Worm (Caenorhabditis elegans) whole organism, L1 larva: ENCODE data around the gene sec-24.1.

Source experiments
- F16B12.6 ChIP-seq: fragments of 150-350 bp; optimal IDR thresholded peaks from 2 replicates; lab custom pipeline; 2014; ENCODE audit warnings: missing biosample characterization, missing genetic modification characterization
- ceh-63 ChIP-seq: fragments of 200-800 bp; sonication (Bioruptor generic); optimal IDR thresholded peaks from 2 replicates; lab custom pipeline; 2018; ENCODE audit warnings: mild to moderate bottlenecking, missing genetic modification characterization, missing compliant biosample characterization
- ces-1 ChIP-seq: fragments of 150-350 bp; optimal IDR thresholded peaks from 2 replicates; lab custom pipeline; 2014; ENCODE audit warnings: missing biosample characterization, missing genetic modification reagents, missing genetic modification characterization
- dsc-1 ChIP-seq: sonication (generic microtip); optimal IDR thresholded peaks from 2 replicates; lab custom pipeline; 2016; ENCODE audit warnings: mild to moderate bottlenecking, missing genetic modification characterization, missing compliant biosample characterization
- efl-1 ChIP-seq, 4 experiments: fragments of 150-350 bp; optimal IDR thresholded peaks in 3 of 4; peaks in 1 of 4; 1 replicate in 1 of 4; 2 replicates in 3 of 4; lab custom pipeline; 2014; ENCODE audit warnings: missing biosample characterization in 2 of 4, missing genetic modification characterization in 2 of 4, missing genetic modification reagents in 2 of 4
- elt-2 ChIP-seq: sonication (generic microtip); optimal IDR thresholded peaks from 2 replicates; lab custom pipeline; 2016; ENCODE audit warnings: missing genetic modification characterization, mild to moderate bottlenecking, inconsistent platforms, missing compliant biosample characterization, missing genetic modification reagents
- ets-5 ChIP-seq: fragments of 200-800 bp; sonication (Bioruptor generic); IDR thresholded peaks from 2 replicates; pipeline ENCODE4 v1.3.6; 2022; ENCODE audit warnings: missing genetic modification characterization, missing compliant biosample characterization
- fkh-8 ChIP-seq: sonication (generic microtip); optimal IDR thresholded peaks from 2 replicates; lab custom pipeline; 2016; ENCODE audit warnings: mild to moderate bottlenecking, missing genetic modification characterization, missing compliant biosample characterization
- fos-1 ChIP-seq: fragments of 150-350 bp; optimal IDR thresholded peaks from 2 replicates; lab custom pipeline; 2014; ENCODE audit warnings: missing biosample characterization, missing genetic modification characterization
- grh-1 ChIP-seq: fragments of 200-800 bp; sonication (Bioruptor generic); IDR thresholded peaks from 2 replicates; pipeline ENCODE4 v1.3.6; 2022; ENCODE audit warnings: missing genetic modification reagents, missing genetic modification characterization, missing compliant biosample characterization
- hlh-17 ChIP-seq: fragments of 200-800 bp; sonication (Bioruptor generic); optimal IDR thresholded peaks from 2 replicates; lab custom pipeline; 2018; ENCODE audit warnings: missing genetic modification characterization, mild to moderate bottlenecking, missing compliant biosample characterization, moderate library complexity, borderline replicate concordance
- hlh-4 ChIP-seq: sonication (generic microtip); optimal IDR thresholded peaks from 2 replicates; lab custom pipeline; 2016; ENCODE audit warnings: mild to moderate bottlenecking, missing genetic modification characterization, missing compliant biosample characterization
- lin-14 ChIP-seq: fragments of 200-800 bp; sonication (Bioruptor generic); optimal IDR thresholded peaks from 2 replicates; lab custom pipeline; 2018; ENCODE audit warnings: mild to moderate bottlenecking, missing genetic modification characterization, moderate library complexity, missing compliant biosample characterization
- lir-3 ChIP-seq: sonication (generic microtip); optimal IDR thresholded peaks from 2 replicates; lab custom pipeline; 2016; ENCODE audit warnings: mild to moderate bottlenecking, missing genetic modification characterization, moderate library complexity, missing compliant biosample characterization; ENCODE audit not compliant: poor library complexity
- lsy-2 ChIP-seq, 2 experiments: fragments of 150-350 bp; optimal IDR thresholded peaks; 2 replicates each; lab custom pipeline; 2014; ENCODE audit warnings: missing biosample characterization in 2 of 2, missing genetic modification characterization in 2 of 2
- mab-9 ChIP-seq: fragments of 200-800 bp; sonication (Bioruptor generic); IDR thresholded peaks from 2 replicates; pipeline ENCODE4 v1.3.6; 2022; ENCODE audit warnings: missing genetic modification reagents, missing genetic modification characterization, missing compliant biosample characterization
- mdl-1 ChIP-seq, 2 experiments: fragments of 150-350 bp; optimal IDR thresholded peaks; 2 replicates each; lab custom pipeline; 2014 to 2017; ENCODE audit warnings: missing biosample characterization in 2 of 2, missing genetic modification characterization in 2 of 2, inconsistent platforms in 1 of 2
- mef-2 ChIP-seq: fragments of 150-350 bp; optimal IDR thresholded peaks from 2 replicates; lab custom pipeline; 2014; ENCODE audit warnings: missing biosample characterization, missing genetic modification characterization
- mep-1 ChIP-seq: fragments of 150-350 bp; optimal IDR thresholded peaks from 2 replicates; lab custom pipeline; 2014; ENCODE audit warnings: missing biosample characterization, missing genetic modification characterization
- nhr-19 ChIP-seq: fragments of 200-800 bp; sonication (Bioruptor generic); conservative IDR thresholded peaks from 2 replicates; pipeline ENCODE4 v1.3.6; 2022; ENCODE audit warnings: missing genetic modification characterization, missing compliant biosample characterization
- nhr-20 ChIP-seq: sonication (generic microtip); optimal IDR thresholded peaks from 2 replicates; lab custom pipeline; 2016; ENCODE audit warnings: mild to moderate bottlenecking, missing genetic modification characterization, missing compliant biosample characterization
- nhr-237 ChIP-seq: fragments of 150-350 bp; optimal IDR thresholded peaks from 2 replicates; lab custom pipeline; 2014; ENCODE audit warnings: missing biosample characterization, missing genetic modification characterization
- nhr-47 ChIP-seq: sonication (generic microtip); optimal IDR thresholded peaks from 2 replicates; lab custom pipeline; 2016; ENCODE audit warnings: mild to moderate bottlenecking, missing genetic modification characterization, moderate library complexity, missing compliant biosample characterization
- nhr-71 ChIP-seq: sonication (generic microtip); optimal IDR thresholded peaks from 2 replicates; lab custom pipeline; 2016; ENCODE audit warnings: mild to moderate bottlenecking, missing genetic modification characterization, moderate library complexity, missing compliant biosample characterization
- nhr-84 ChIP-seq: sonication (generic microtip); optimal IDR thresholded peaks from 2 replicates; lab custom pipeline; 2017; ENCODE audit warnings: missing biosample characterization, missing genetic modification characterization
- nhr-85 ChIP-seq: sonication (generic microtip); peaks from one replicate; lab custom pipeline; 2016; ENCODE audit warnings: missing genetic modification characterization, inconsistent platforms, missing compliant biosample characterization
- pag-3 ChIP-seq: sonication (generic microtip); optimal IDR thresholded peaks from 2 replicates; lab custom pipeline; 2017; ENCODE audit warnings: missing genetic modification characterization, mild to moderate bottlenecking, missing compliant biosample characterization, antibody characterized with exemption, borderline replicate concordance; ENCODE audit not compliant: insufficient read depth
- pqm-1 ChIP-seq: sonication (generic microtip); optimal IDR thresholded peaks from 3 replicates; lab custom pipeline; 2017; ENCODE audit warnings: missing biosample characterization, missing genetic modification characterization
- rnt-1 ChIP-seq: sonication (generic microtip); optimal IDR thresholded peaks from 2 replicates; lab custom pipeline; 2016; ENCODE audit warnings: mild to moderate bottlenecking, missing genetic modification characterization, moderate library complexity, missing compliant biosample characterization
- skn-1 ChIP-seq: fragments of 150-350 bp; optimal IDR thresholded peaks from 2 replicates; lab custom pipeline; 2014; ENCODE audit warnings: missing biosample characterization, missing genetic modification characterization
- snpc-4 ChIP-seq: fragments of 150-350 bp; optimal IDR thresholded peaks from 2 replicates; lab custom pipeline; 2014; ENCODE audit warnings: missing biosample characterization, missing genetic modification characterization
- sptf-1 ChIP-seq: fragments of 150-350 bp; optimal IDR thresholded peaks from 2 replicates; lab custom pipeline; 2014; ENCODE audit warnings: missing biosample characterization, missing genetic modification characterization
- tbx-2 ChIP-seq: sonication (generic microtip); optimal IDR thresholded peaks from 2 replicates; lab custom pipeline; 2016; ENCODE audit warnings: missing genetic modification characterization, missing compliant biosample characterization
- unc-130 ChIP-seq: fragments of 150-350 bp; optimal IDR thresholded peaks from 2 replicates; lab custom pipeline; 2017; ENCODE audit warnings: missing biosample characterization, missing genetic modification characterization, inconsistent platforms
- vab-15 ChIP-seq: sonication (generic microtip); optimal IDR thresholded peaks from 2 replicates; lab custom pipeline; 2017; ENCODE audit warnings: missing genotype, mild to moderate bottlenecking, missing genetic modification characterization, missing compliant biosample characterization
- zag-1 ChIP-seq: fragments of 150-350 bp; optimal IDR thresholded peaks from 2 replicates; lab custom pipeline; 2014; ENCODE audit warnings: missing biosample characterization, missing genetic modification characterization
- ztf-4 ChIP-seq: fragments of 150-350 bp; optimal IDR thresholded peaks from 2 replicates; lab custom pipeline; 2014; ENCODE audit warnings: missing biosample characterization, missing genetic modification characterization

sec-24.1 gene

ce11 chrIV:11584853-11585252 lies 18.9 kb upstream of the sec-24.1 start:
- no peak for TF ChIP-seq hlh-17 (GFP tag; lab: Kevin White, UChicago)
- peak; percentile 3 for TF ChIP-seq lin-14 (GFP tag; lab: Kevin White, UChicago)
- TF ChIP-seq lir-3 (tag; lab: Kevin White, UChicago), result no peak

ce11 chrIV:11583906-11584378 lies 17.9 kb upstream of the sec-24.1 start, which contains the start of gene F12F6.1:
F12F6.1 (plus strand) TSS chrIV:11583956.
- TF ChIP-seq nhr-237 (tag; lab: Kevin White, UChicago) (no peak), nhr-85 (tag; lab: Kevin White, UChicago) (no peak), elt-2 (tag; lab: Kevin White, UChicago) (peak; percentile 52), lin-14 (GFP tag; lab: Kevin White, UChicago) (peak; percentile 25), fkh-8 (tag; lab: Kevin White, UChicago) (peak; percentile 16), rnt-1 (tag; lab: Kevin White, UChicago) (peak; percentile 2), mef-2 (tag; lab: Kevin White, UChicago) (no peak)

ce11 chrIV:11582450-11583166 lies 16.6 kb upstream of the sec-24.1 start:
- TF ChIP-seq ceh-63 (GFP tag; lab: Kevin White, UChicago) (no peak), mab-9 (GFP tag; lab: Robert Waterston, UW) (no peak), elt-2 (tag; lab: Kevin White, UChicago) (peak; percentile 44), F16B12.6 (tag; lab: Kevin White, UChicago) (no peak), ets-5 (GFP tag; lab: Robert Waterston, UW) (no peak), zag-1 (tag; lab: Kevin White, UChicago) (no peak), nhr-19 (GFP tag; lab: Robert Waterston, UW) (no peak), lin-14 (GFP tag; lab: Kevin White, UChicago) (peak; percentile 0), efl-1 (optimal IDR thresholded peaks at IDR 0.05; lab: Kevin White, UChicago) (no peak), efl-1 (GFP tag; optimal IDR thresholded peaks at IDR 0.05 in 1 of 2; lab: Kevin White, UChicago) (peak in 1 of 2 experiments; percentile 78)

- TF ChIP-seq nhr-47 (tag; lab: Kevin White, UChicago) (no peak), pqm-1 (no peak), dsc-1 (peak; percentile 60), mdl-1 (tag; optimal IDR thresholded peaks at IDR 0.05; lab: Kevin White, UChicago) (no peak), sptf-1 (tag; lab: Kevin White, UChicago) (no peak), grh-1 (GFP tag; lab: Robert Waterston, UW) (no peak)
Measured at ce11 chrIV:11578492-11578891, 12.5 kb upstream of the sec-24.1 start, which contains the start of gene rib-1. rib-1 (plus strand) TSS chrIV:11578792.

- no peak for TF ChIP-seq vab-15
- peak; percentile 25 for TF ChIP-seq lin-14 (GFP tag; lab: Kevin White, UChicago)
- TF ChIP-seq, all 84 proteins: peak for 1
Measured at ce11 chrIV:11574331-11574730, 8.3 kb upstream of the sec-24.1 start.

- TF ChIP-seq hlh-4 (tag; lab: Kevin White, UChicago) (no peak), mep-1 (no peak), fos-1 (tag; lab: Kevin White, UChicago) (no peak), nhr-20 (tag; lab: Kevin White, UChicago) (no peak), ztf-4 (tag; lab: Kevin White, UChicago) (no peak), unc-130 (tag; lab: Kevin White, UChicago) (peak; percentile 8), F16B12.6 (tag; lab: Kevin White, UChicago) (no peak), skn-1 (no peak), nhr-71 (tag; lab: Kevin White, UChicago) (peak; percentile 26), tbx-2 (tag; lab: Kevin White, UChicago) (no peak), ces-1 (GFP tag; lab: Kevin White, UChicago) (no peak), nhr-84 (tag; lab: Kevin White, UChicago) (no peak), rnt-1 (tag; lab: Kevin White, UChicago) (peak; percentile 46), ets-5 (GFP tag; lab: Robert Waterston, UW) (no peak), pag-3 (tag; lab: Kevin White, UChicago) (no peak), dsc-1 (peak; percentile 66), snpc-4 (tag; lab: Kevin White, UChicago) (no peak), lin-14 (GFP tag; lab: Kevin White, UChicago) (peak; percentile 55), lsy-2 (tag; optimal IDR thresholded peaks at IDR 0.05; lab: Kevin White, UChicago) (peak in 1 of 2 experiments; percentile 2)
Measured at ce11 chrIV:11572524-11572923, 6.5 kb upstream of the sec-24.1 start.
